Worm (Caenorhabditis elegans) whole organism, L3 larva: ENCODE data around the gene twk-48.

Source experiments
- R02D3.7 ChIP-seq: fragments of 150-350 bp; optimal IDR thresholded peaks from 2 replicates; lab custom pipeline; 2014; ENCODE audit warnings: missing biosample characterization, missing genetic modification characterization
- aly-2 ChIP-seq: fragments of 150-350 bp; optimal IDR thresholded peaks from 2 replicates; lab custom pipeline; 2014; ENCODE audit warnings: missing biosample characterization, missing genetic modification characterization
- ama-1 ChIP-seq: fragments of 150-350 bp; optimal IDR thresholded peaks from 2 replicates; lab custom pipeline; 2018
- ceh-28 ChIP-seq: fragments of 150-350 bp; optimal IDR thresholded peaks from 2 replicates; lab custom pipeline; 2014; ENCODE audit warnings: missing biosample characterization, missing genetic modification reagents, missing genetic modification characterization
- ceh-82 ChIP-seq: fragments of 150-350 bp; optimal IDR thresholded peaks from 2 replicates; lab custom pipeline; 2014; ENCODE audit warnings: missing biosample characterization, missing genetic modification characterization
- ceh-9 ChIP-seq: sonication (generic microtip); optimal IDR thresholded peaks from 2 replicates; lab custom pipeline; 2018; ENCODE audit warnings: missing biosample characterization, missing genetic modification characterization
- daf-12 ChIP-seq: fragments of 150-350 bp; optimal IDR thresholded peaks from 2 replicates; lab custom pipeline; 2014; ENCODE audit warnings: missing biosample characterization, missing genetic modification reagents, missing genetic modification characterization
- egl-27 ChIP-seq: sonication (generic microtip); optimal IDR thresholded peaks from 4 replicates; lab custom pipeline; 2017; ENCODE audit warnings: missing biosample characterization, missing genetic modification reagents, missing genetic modification characterization
- egl-5 ChIP-seq: fragments of 150-350 bp; optimal IDR thresholded peaks from 2 replicates; lab custom pipeline; 2017; ENCODE audit warnings: missing biosample characterization, missing genetic modification reagents, missing genetic modification characterization, inconsistent platforms
- elt-1 ChIP-seq: fragments of 150-350 bp; optimal IDR thresholded peaks from 2 replicates; lab custom pipeline; 2014; ENCODE audit warnings: missing biosample characterization, missing genetic modification characterization
- elt-2 ChIP-seq: sonication (generic microtip); optimal IDR thresholded peaks from 2 replicates; lab custom pipeline; 2016; ENCODE audit warnings: missing genetic modification reagents, mild to moderate bottlenecking, missing genetic modification characterization, missing compliant biosample characterization
- eor-1 ChIP-seq, 2 experiments: fragments of 150-350 bp; optimal IDR thresholded peaks; 2 replicates each; lab custom pipeline; 2014 to 2018; ENCODE audit warnings: missing biosample characterization in 2 of 2, missing genetic modification characterization in 2 of 2
- fkh-10 ChIP-seq: sonication (generic microtip); optimal IDR thresholded peaks from 2 replicates; lab custom pipeline; 2017; ENCODE audit warnings: missing biosample characterization, missing genetic modification reagents, missing genetic modification characterization
- fkh-2 ChIP-seq: fragments of 150-350 bp; optimal IDR thresholded peaks from 2 replicates; lab custom pipeline; 2014; ENCODE audit warnings: missing biosample characterization, missing genetic modification reagents, missing genetic modification characterization
- fos-1 ChIP-seq: fragments of 150-350 bp; optimal IDR thresholded peaks from 2 replicates; lab custom pipeline; 2014; ENCODE audit warnings: missing biosample characterization, missing genetic modification characterization
- hmg-11 ChIP-seq: sonication (generic microtip); optimal IDR thresholded peaks from 2 replicates; lab custom pipeline; 2016; ENCODE audit warnings: missing genetic modification characterization, missing compliant biosample characterization
- jun-1 ChIP-seq: fragments of 150-350 bp; optimal IDR thresholded peaks from 2 replicates; lab custom pipeline; 2014; ENCODE audit warnings: missing biosample characterization, missing genetic modification reagents, missing genetic modification characterization
- lin-15B ChIP-seq: fragments of 150-350 bp; optimal IDR thresholded peaks from 2 replicates; lab custom pipeline; 2014; ENCODE audit warnings: missing biosample characterization, missing genetic modification characterization
- lin-39 ChIP-seq: fragments of 150-350 bp; optimal IDR thresholded peaks from 2 replicates; lab custom pipeline; 2018; ENCODE audit warnings: missing biosample characterization, missing genetic modification reagents, missing genetic modification characterization
- mdl-1 ChIP-seq: fragments of 150-350 bp; optimal IDR thresholded peaks from 2 replicates; lab custom pipeline; 2014; ENCODE audit warnings: missing biosample characterization, missing genetic modification characterization
- nfya-1 ChIP-seq: sonication (generic microtip); optimal IDR thresholded peaks from 2 replicates; lab custom pipeline; 2017; ENCODE audit warnings: missing genetic modification characterization, mild to moderate bottlenecking, missing compliant biosample characterization, antibody characterized with exemption, moderate library complexity; ENCODE audit not compliant: insufficient read depth
- nhr-11 ChIP-seq: fragments of 150-350 bp; optimal IDR thresholded peaks from 2 replicates; lab custom pipeline; 2014; ENCODE audit warnings: missing biosample characterization, missing genetic modification characterization
- nhr-12 ChIP-seq: fragments of 150-350 bp; optimal IDR thresholded peaks from 2 replicates; lab custom pipeline; 2014; ENCODE audit warnings: missing biosample characterization, missing genetic modification characterization
- nhr-23 ChIP-seq: fragments of 150-350 bp; optimal IDR thresholded peaks from 2 replicates; lab custom pipeline; 2014; ENCODE audit warnings: missing biosample characterization, missing genetic modification reagents, missing genetic modification characterization
- nhr-237 ChIP-seq: fragments of 150-350 bp; optimal IDR thresholded peaks from 2 replicates; lab custom pipeline; 2014; ENCODE audit warnings: missing biosample characterization, missing genetic modification characterization
- nhr-25 ChIP-seq: sonication (generic microtip); optimal IDR thresholded peaks from 2 replicates; lab custom pipeline; 2017; ENCODE audit warnings: missing biosample characterization, missing genetic modification characterization
- nhr-28 ChIP-seq: fragments of 150-350 bp; optimal IDR thresholded peaks from 2 replicates; lab custom pipeline; 2014; ENCODE audit warnings: missing biosample characterization, missing genetic modification characterization
- nhr-43 ChIP-seq: sonication (generic microtip); optimal IDR thresholded peaks from 2 replicates; lab custom pipeline; 2016; ENCODE audit warnings: mild to moderate bottlenecking, missing genetic modification characterization, missing compliant biosample characterization; ENCODE audit not compliant: poor library complexity, severe bottlenecking
- nhr-67 ChIP-seq: fragments of 150-350 bp; optimal IDR thresholded peaks from 2 replicates; lab custom pipeline; 2014; ENCODE audit warnings: missing biosample characterization, missing genetic modification characterization
- nhr-76 ChIP-seq: fragments of 150-350 bp; sonication (generic microtip); optimal IDR thresholded peaks from 5 replicates; lab custom pipeline; 2014; ENCODE audit warnings: missing biosample characterization, missing genetic modification characterization
- nhr-77 ChIP-seq: fragments of 150-350 bp; optimal IDR thresholded peaks from 2 replicates; lab custom pipeline; 2014; ENCODE audit warnings: missing biosample characterization, missing genetic modification characterization
- pha-4 ChIP-seq: fragments of 150-350 bp; optimal IDR thresholded peaks from 2 replicates; lab custom pipeline; 2014; ENCODE audit warnings: missing biosample characterization, missing genetic modification reagents, missing genetic modification characterization
- pqm-1 ChIP-seq: fragments of 150-350 bp; optimal IDR thresholded peaks from 2 replicates; lab custom pipeline; 2017; ENCODE audit warnings: missing biosample characterization, missing genetic modification characterization, inconsistent platforms
- sea-2 ChIP-seq: fragments of 150-350 bp; sonication (generic microtip); optimal IDR thresholded peaks from 4 replicates; lab custom pipeline; 2014; ENCODE audit warnings: missing biosample characterization, missing genetic modification reagents, missing genetic modification characterization
- skn-1 ChIP-seq: fragments of 150-350 bp; optimal IDR thresholded peaks from 2 replicates; lab custom pipeline; 2014; ENCODE audit warnings: missing biosample characterization, missing genetic modification characterization
- snpc-4 ChIP-seq: fragments of 150-350 bp; optimal IDR thresholded peaks from 2 replicates; lab custom pipeline; 2014; ENCODE audit warnings: missing biosample characterization, missing genetic modification characterization
- zag-1 ChIP-seq: fragments of 150-350 bp; optimal IDR thresholded peaks from 2 replicates; lab custom pipeline; 2014; ENCODE audit warnings: missing biosample characterization, missing genetic modification characterization
- ztf-4 ChIP-seq: fragments of 150-350 bp; optimal IDR thresholded peaks from 2 replicates; lab custom pipeline; 2014; ENCODE audit warnings: missing biosample characterization, missing genetic modification characterization

twk-48 gene

DNA sequence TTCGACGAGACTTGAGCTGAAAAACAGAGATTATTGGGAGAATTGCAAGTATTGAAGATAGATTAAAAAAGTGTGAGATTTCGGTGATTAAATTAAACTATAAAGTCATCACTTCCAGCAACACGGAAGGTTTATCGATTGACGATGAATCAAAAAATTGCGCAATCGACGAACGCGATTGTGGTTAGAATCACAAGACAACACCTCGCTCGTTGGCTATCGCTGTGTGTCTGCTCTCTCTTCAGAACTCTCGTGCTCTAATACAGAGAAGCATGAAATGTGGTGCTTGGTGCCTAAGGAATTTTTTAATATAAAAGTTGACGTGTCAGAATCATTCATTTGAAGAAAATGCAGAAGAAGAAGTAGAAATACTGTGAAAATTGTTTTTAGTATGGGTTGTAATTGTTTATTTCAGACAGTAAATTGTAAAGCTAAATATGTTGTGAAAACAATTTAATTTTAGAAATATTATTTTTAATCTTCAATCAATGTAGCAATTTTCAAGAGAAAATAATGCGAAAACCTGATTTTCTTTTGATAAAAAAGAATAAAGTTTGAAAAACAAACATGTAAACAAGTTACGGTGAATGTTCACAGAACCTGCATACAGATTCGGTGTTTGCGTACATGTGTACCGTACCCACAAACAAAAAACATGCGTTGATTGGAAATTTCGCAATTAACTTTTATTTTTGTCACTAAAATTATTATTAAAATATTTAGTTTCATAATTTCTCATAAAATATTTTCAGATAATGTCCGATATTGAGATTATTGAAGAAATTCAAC, 33.2 kb upstream of the twk-48 start, which contains the start of the genes ZK632.10 and ZK632.11:
Gene ZK632.10, minus strand, starts transcription at position 560 of the 789 bp plus-strand sequence.
Gene ZK632.11, plus strand, starts transcription at position 753 of the 789 bp plus-strand sequence.
- peak; percentile 34 for TF ChIP-seq nhr-23 (tag; lab: Kevin White, UChicago)
- no peak for TF ChIP-seq ceh-82 (tag; lab: Kevin White, UChicago)
- TF ChIP-seq eor-1 (tag; optimal IDR thresholded peaks at IDR 0.05; lab: Kevin White, UChicago), result no peak
- peak; percentile 45 for TF ChIP-seq snpc-4 (tag; lab: Kevin White, UChicago)
- peak; percentile 15 for TF ChIP-seq lin-39 (tag; lab: Kevin White, UChicago)
- no peak for TF ChIP-seq aly-2 (tag; lab: Kevin White, UChicago)
- TF ChIP-seq ceh-9, result no peak
- TF ChIP-seq nhr-67 (tag; lab: Kevin White, UChicago), result no peak
- peak; percentile 50 for TF ChIP-seq ceh-28 (tag; lab: Kevin White, UChicago)
- no peak for TF ChIP-seq mdl-1 (tag; lab: Kevin White, UChicago)
- no peak for TF ChIP-seq nhr-25 (tag; lab: Kevin White, UChicago)
- TF ChIP-seq daf-12, result no peak
- TF ChIP-seq hmg-11 (tag; lab: Kevin White, UChicago), result peak; percentile 41
- no peak for TF ChIP-seq nhr-237 (tag; lab: Kevin White, UChicago)
- TF ChIP-seq pqm-1, result peak; percentile 11
- TF ChIP-seq sea-2 (GFP tag; lab: Kevin White, UChicago), result no peak
- peak; percentile 1 for TF ChIP-seq egl-5 (tag; lab: Kevin White, UChicago)
- no peak for TF ChIP-seq nhr-28 (tag; lab: Kevin White, UChicago)
- TF ChIP-seq fkh-2 (tag; lab: Kevin White, UChicago), result no peak
- no peak for TF ChIP-seq nhr-12 (tag; lab: Kevin White, UChicago)
- TF ChIP-seq lin-15B (tag; lab: Kevin White, UChicago), result peak; percentile 57
- TF ChIP-seq pha-4 (tag; lab: Kevin White, UChicago), result peak; percentile 99
- TF ChIP-seq jun-1 (tag; lab: Kevin White, UChicago), result no peak
- TF ChIP-seq elt-2, result peak; percentile 23
- no peak for TF ChIP-seq nhr-11 (tag; lab: Kevin White, UChicago)
- no peak for TF ChIP-seq nhr-76 (tag; lab: Kevin White, UChicago)
- TF ChIP-seq R02D3.7 (tag; lab: Kevin White, UChicago), result no peak
- TF ChIP-seq skn-1 (tag; lab: Kevin White, UChicago), result peak; percentile 13
- TF ChIP-seq nfya-1 (tag; lab: Kevin White, UChicago), result peak; percentile 91

DNA sequence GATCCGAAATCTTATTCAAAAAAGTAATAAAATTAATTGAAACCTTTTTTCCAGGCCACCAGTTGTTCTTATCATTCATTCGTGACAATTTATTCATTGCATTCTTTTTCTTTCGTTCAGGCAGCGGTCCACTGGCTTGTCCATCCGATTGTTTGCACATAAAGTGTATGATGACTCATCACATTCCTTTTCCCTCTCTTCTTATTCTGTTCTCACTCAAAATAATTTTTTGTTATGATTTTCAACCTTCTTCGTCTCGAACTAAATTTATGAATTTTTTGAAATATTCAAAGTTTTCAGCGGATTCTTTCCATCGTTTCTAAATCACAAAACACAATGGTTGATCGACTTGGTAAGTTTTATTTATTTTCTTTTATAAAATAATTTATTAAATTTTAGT, 30.0 kb upstream of the twk-48 start, which contains the start of gene ZK632.12:
Gene ZK632.12, plus strand, starts transcription at position 301 of the 400 bp plus-strand sequence.
- peak; percentile 39 for TF ChIP-seq pha-4 (tag; lab: Kevin White, UChicago)
- TF ChIP-seq ceh-28 (tag; lab: Kevin White, UChicago), result no peak
- TF ChIP-seq elt-1 (tag; lab: Kevin White, UChicago), result no peak
- no peak for TF ChIP-seq sea-2 (GFP tag; lab: Kevin White, UChicago)
- TF ChIP-seq, all 47 proteins: peak for 1

DNA sequence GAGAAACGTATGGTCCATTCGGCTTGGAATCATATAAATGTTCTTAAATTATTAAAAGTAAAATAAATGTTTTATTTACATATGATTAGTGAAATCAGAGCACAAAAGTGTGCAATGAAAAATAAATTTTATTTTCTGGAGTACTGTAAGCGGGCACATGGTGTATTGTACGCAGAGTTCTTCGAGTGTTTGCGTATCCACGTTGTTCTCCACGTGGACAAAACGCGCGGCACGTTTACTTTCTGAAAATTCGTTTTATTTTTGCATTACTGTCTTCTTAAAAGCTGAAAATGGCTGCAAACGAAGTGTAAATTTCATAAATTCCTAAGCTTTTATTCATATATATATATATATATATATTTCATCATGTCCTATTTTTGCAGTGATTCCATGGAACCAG, 28.0 kb upstream of the twk-48 start:
- no peak for TF ChIP-seq ama-1 (lab: Kevin White, UChicago)
- no peak for TF ChIP-seq egl-27 (tag; lab: Kevin White, UChicago)
- no peak for TF ChIP-seq nhr-76 (tag; lab: Kevin White, UChicago)
- TF ChIP-seq mdl-1 (tag; lab: Kevin White, UChicago), result no peak
- no peak for TF ChIP-seq daf-12
- TF ChIP-seq fkh-10 (GFP tag; lab: Kevin White, UChicago), result no peak
- TF ChIP-seq fos-1 (tag; lab: Kevin White, UChicago), result no peak
- TF ChIP-seq zag-1 (tag; lab: Kevin White, UChicago), result no peak

DNA sequence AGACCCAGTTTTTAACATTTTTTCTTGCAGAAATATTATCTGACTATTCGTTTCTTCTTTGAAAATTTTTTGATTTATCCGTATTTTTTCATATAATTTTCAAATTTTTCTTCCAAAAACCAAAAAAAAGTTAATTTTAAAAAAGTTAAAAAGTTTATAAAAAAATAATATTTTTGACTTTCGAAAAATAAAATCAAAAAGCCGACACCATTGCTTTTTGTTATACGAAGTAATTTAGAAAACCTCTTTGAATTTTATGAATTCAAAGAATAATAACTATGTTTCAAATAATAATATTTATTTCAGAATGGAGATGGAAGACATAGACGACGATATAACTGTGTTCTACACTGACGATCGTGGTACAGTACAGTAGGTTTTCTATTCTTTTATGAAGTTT, 25.6 kb upstream of the twk-48 start, which contains the start of gene K11H3.8:
Gene K11H3.8, plus strand, starts transcription at position 301 of the 400 bp plus-strand sequence.
- TF ChIP-seq nhr-28 (tag; lab: Kevin White, UChicago) (no peak), nhr-77 (tag; lab: Kevin White, UChicago) (no peak), snpc-4 (tag; lab: Kevin White, UChicago) (no peak), ztf-4 (tag; lab: Kevin White, UChicago) (no peak), nhr-43 (tag; lab: Kevin White, UChicago) (no peak), sea-2 (GFP tag; lab: Kevin White, UChicago) (no peak), nhr-23 (tag; lab: Kevin White, UChicago) (no peak), ama-1 (lab: Kevin White, UChicago) (no peak), lin-39 (tag; lab: Kevin White, UChicago) (no peak), elt-2 (no peak), fkh-10 (GFP tag; lab: Kevin White, UChicago) (no peak), nhr-237 (tag; lab: Kevin White, UChicago) (no peak), zag-1 (tag; lab: Kevin White, UChicago) (no peak), eor-1 (tag; optimal IDR thresholded peaks at IDR 0.05; lab: Kevin White, UChicago) (no peak), fos-1 (tag; lab: Kevin White, UChicago) (no peak), R02D3.7 (tag; lab: Kevin White, UChicago) (no peak), lin-15B (tag; lab: Kevin White, UChicago) (no peak), nfya-1 (tag; lab: Kevin White, UChicago) (no peak), hmg-11 (tag; lab: Kevin White, UChicago) (no peak), pqm-1 (no peak)
